Worm (Caenorhabditis elegans): ENCODE measurements around the gene Y44A6D.6.
A peak's percentile ranks its signal among the peaks of the same experiment; 100 is the strongest.

Y44A6D.6 gene

ce11 chrV:20814424-20814823 is 7.3 kb downstream of the Y44A6D.6 start, which contains the start of gene Y44A6D.7:
Gene Y44A6D.7 (plus strand): TSS chrV:20814724.
- TF ChIP-seq nhr-21 (tag; optimal IDR thresholded peaks at IDR 0.05) (no peak), elt-3 (tag; optimal IDR thresholded peaks at IDR 0.05) (no peak), unc-62 (GFP tag; optimal IDR thresholded peaks at IDR 0.05) (no peak), nhr-11 (tag; optimal IDR thresholded peaks at IDR 0.05) (no peak), R02D3.7 (tag; optimal IDR thresholded peaks at IDR 0.05) (no peak), unc-55 (GFP tag; optimal IDR thresholded peaks at IDR 0.05) (peak; percentile 39), elt-1 (tag; optimal IDR thresholded peaks at IDR 0.05) (no peak), nhr-12 (tag; optimal IDR thresholded peaks at IDR 0.05) (no peak)

DNA sequence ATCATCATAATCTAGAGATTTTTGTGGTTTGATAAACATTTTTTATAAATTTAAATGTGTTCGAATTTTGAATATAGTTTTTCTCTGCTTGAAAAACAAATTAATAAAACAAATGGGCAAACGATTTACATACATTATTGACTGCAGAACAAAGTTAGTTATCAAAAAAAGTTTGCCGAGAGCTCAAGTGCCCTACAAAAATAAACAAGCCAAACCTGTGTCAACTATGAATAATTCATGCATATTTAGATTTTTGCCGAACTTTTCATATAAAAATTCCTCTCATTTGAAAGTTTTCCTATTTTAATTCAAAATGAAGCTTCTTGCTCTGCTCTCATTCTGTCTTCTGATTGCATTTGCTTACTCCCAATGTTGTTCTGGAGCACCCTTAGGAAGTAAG is 8.7 kb downstream of the Y44A6D.6 start, which contains the start of gene sshk-1:
TSS of gene sshk-1 (plus strand) at position 301 of the 400 bp plus-strand sequence.
- no peak for TF ChIP-seq sma-9 (GFP tag; optimal IDR thresholded peaks at IDR 0.05)
- TF ChIP-seq sma-9 (tag; optimal IDR thresholded peaks at IDR 0.05), result no peak
- TF ChIP-seq lin-13 (GFP tag; optimal IDR thresholded peaks at IDR 0.05), result no peak
- no peak for TF ChIP-seq nhr-129 (tag; optimal IDR thresholded peaks at IDR 0.05)
- TF ChIP-seq ztf-4 (tag; optimal IDR thresholded peaks at IDR 0.05), result no peak
- TF ChIP-seq ceh-82 (tag; optimal IDR thresholded peaks at IDR 0.05), result no peak
- TF ChIP-seq crh-2 (tag; optimal IDR thresholded peaks at IDR 0.05), result no peak
- TF ChIP-seq dmd-4 (tag; optimal IDR thresholded peaks at IDR 0.05), result no peak
- TF ChIP-seq nhr-11 (tag; optimal IDR thresholded peaks at IDR 0.05), result no peak
- no peak for TF ChIP-seq nhr-23 (tag; optimal IDR thresholded peaks at IDR 0.05)
- TF ChIP-seq nhr-6 (tag; optimal IDR thresholded peaks at IDR 0.05), result no peak
- TF ChIP-seq nhr-21 (tag; optimal IDR thresholded peaks at IDR 0.05), result no peak
- TF ChIP-seq ZK546.5 (tag; optimal IDR thresholded peaks at IDR 0.05), result no peak
- no peak for TF ChIP-seq sma-3 (GFP tag; optimal IDR thresholded peaks at IDR 0.05)
- no peak for TF ChIP-seq R02D3.7 (tag; optimal IDR thresholded peaks at IDR 0.05)
- no peak for TF ChIP-seq egl-27 (tag; optimal IDR thresholded peaks at IDR 0.05)

DNA sequence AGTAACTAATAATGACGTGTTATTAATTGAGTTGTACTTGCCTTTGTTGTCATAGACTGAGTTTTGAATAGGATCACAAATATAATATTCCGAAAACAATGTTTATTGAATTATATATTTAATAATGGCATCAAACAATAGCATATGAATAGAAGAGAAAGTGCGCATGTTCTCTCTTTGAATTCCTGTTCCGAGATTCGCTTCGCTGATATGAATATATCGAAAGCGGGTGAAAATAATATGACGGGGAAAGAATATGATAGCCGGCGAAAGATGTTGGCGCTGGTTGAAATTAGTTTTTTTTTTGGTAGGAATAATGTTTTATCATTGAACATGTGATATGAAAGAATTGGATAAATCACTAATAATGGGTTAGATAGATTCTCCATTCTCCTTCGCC is 12.9 kb downstream of the Y44A6D.6 start, which contains the start of gene T03D8.6:
TSS of gene T03D8.6 (minus strand) at position 298 of the 400 bp plus-strand sequence.
- TF ChIP-seq lin-13 (GFP tag; optimal IDR thresholded peaks at IDR 0.05), result no peak
- no peak for TF ChIP-seq F13H6.1 (tag; optimal IDR thresholded peaks at IDR 0.05)
- no peak for TF ChIP-seq aly-2 (tag; optimal IDR thresholded peaks at IDR 0.05)
- TF ChIP-seq skn-1 (tag; optimal IDR thresholded peaks at IDR 0.05), result no peak
- TF ChIP-seq nhr-11 (tag; optimal IDR thresholded peaks at IDR 0.05), result no peak
- no peak for TF ChIP-seq egl-27 (tag; optimal IDR thresholded peaks at IDR 0.05)
- TF ChIP-seq peb-1 (tag; optimal IDR thresholded peaks at IDR 0.05), result no peak
- TF ChIP-seq alr-1 (tag; optimal IDR thresholded peaks at IDR 0.05), result no peak
- no peak for TF ChIP-seq nhr-21 (tag; optimal IDR thresholded peaks at IDR 0.05)
- no peak for TF ChIP-seq nhr-25 (tag; optimal IDR thresholded peaks at IDR 0.05)
- TF ChIP-seq lsy-2 (tag; optimal IDR thresholded peaks at IDR 0.05), result no peak
- no peak for TF ChIP-seq Y55F3AM.14 (GFP tag; optimal IDR thresholded peaks at IDR 0.05)
- TF ChIP-seq crh-2 (tag; optimal IDR thresholded peaks at IDR 0.05), result no peak
- TF ChIP-seq mdl-1 (tag; optimal IDR thresholded peaks at IDR 0.05), result no peak
- no peak for TF ChIP-seq elt-3 (tag; optimal IDR thresholded peaks at IDR 0.05)
- TF ChIP-seq dmd-4 (tag; optimal IDR thresholded peaks at IDR 0.05), result no peak
- TF ChIP-seq ztf-4 (tag; optimal IDR thresholded peaks at IDR 0.05), result no peak

DNA sequence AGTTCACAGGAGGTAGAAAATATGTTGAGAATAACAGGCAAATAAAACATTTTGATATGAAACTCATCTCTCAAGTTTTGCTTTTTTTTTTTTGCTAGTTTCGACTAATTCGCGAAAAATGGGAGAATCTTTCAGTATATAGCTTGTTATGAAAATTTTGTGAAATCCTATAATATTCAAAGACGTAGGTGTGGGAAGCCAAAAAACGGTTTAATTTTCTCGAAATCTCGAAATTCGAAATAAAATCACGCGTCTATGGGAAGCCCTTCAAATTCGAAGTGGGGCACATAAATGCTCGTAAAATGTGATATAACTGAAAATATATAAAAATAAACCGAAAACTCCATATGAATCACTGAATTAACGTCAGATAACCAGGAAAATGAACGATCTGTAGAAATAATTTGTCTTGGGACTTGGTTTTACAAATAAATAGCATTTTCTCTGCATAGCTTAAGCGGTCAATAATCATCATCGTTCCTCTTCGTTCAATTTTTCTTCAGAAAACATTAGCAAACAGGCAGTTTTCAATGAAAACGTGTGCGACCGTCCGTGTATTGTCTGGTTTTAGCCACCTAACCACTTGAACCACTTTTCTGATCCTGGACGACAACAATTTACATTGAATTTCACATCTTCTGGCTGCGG is 17.9 kb downstream of the Y44A6D.6 start, which contains the start of the genes gcy-22 and grl-14:
TSS of gene gcy-22 (minus strand) at position 101 of the 648 bp plus-strand sequence.
TSS of gene grl-14 (plus strand) at position 598 of the 648 bp plus-strand sequence.
- TF ChIP-seq peb-1 (tag; optimal IDR thresholded peaks at IDR 0.05), result no peak
- TF ChIP-seq ztf-11 (tag; optimal IDR thresholded peaks at IDR 0.05), result no peak
- no peak for TF ChIP-seq lin-39 (tag; optimal IDR thresholded peaks at IDR 0.05)
- no peak for TF ChIP-seq Y55F3AM.14 (GFP tag; optimal IDR thresholded peaks at IDR 0.05)
- TF ChIP-seq ama-1 (optimal IDR thresholded peaks at IDR 0.05), result no peak
- no peak for TF ChIP-seq ztf-4 (tag; optimal IDR thresholded peaks at IDR 0.05)
- no peak for TF ChIP-seq sma-3 (GFP tag; optimal IDR thresholded peaks at IDR 0.05)
- no peak for TF ChIP-seq fos-1 (tag; optimal IDR thresholded peaks at IDR 0.05)
- no peak for TF ChIP-seq unc-62 (GFP tag; optimal IDR thresholded peaks at IDR 0.05)
- no peak for TF ChIP-seq gmeb-1 (tag; optimal IDR thresholded peaks at IDR 0.05)
- TF ChIP-seq ceh-82 (tag; optimal IDR thresholded peaks at IDR 0.05), result no peak
- TF ChIP-seq egl-27 (tag; optimal IDR thresholded peaks at IDR 0.05), result no peak
- TF ChIP-seq lin-13 (GFP tag; optimal IDR thresholded peaks at IDR 0.05), result no peak
- no peak for TF ChIP-seq aly-2 (tag; optimal IDR thresholded peaks at IDR 0.05)
- no peak for TF ChIP-seq nhr-25 (tag; optimal IDR thresholded peaks at IDR 0.05)
- TF ChIP-seq F13H6.1 (tag; optimal IDR thresholded peaks at IDR 0.05), result no peak
